Worm (Caenorhabditis elegans) whole organism, L1 larva: Measurements from ENCODE around the gene fbxa-126.

Experiments used
- C04F5.9 ChIP-seq: sonication (generic microtip); optimal IDR thresholded peaks from 2 replicates; lab custom pipeline; 2016; ENCODE audit warnings: missing genetic modification characterization, missing compliant biosample characterization
- C34B4.2 ChIP-seq: sonication (generic microtip); optimal IDR thresholded peaks from 2 replicates; lab custom pipeline; 2017; ENCODE audit warnings: mild to moderate bottlenecking, missing genetic modification characterization, missing compliant biosample characterization
- F16B12.6 ChIP-seq: fragments of 150-350 bp; optimal IDR thresholded peaks from 2 replicates; lab custom pipeline; 2014; ENCODE audit warnings: missing biosample characterization, missing genetic modification characterization
- Y116A8C.19 ChIP-seq: sonication (generic microtip); optimal IDR thresholded peaks from 2 replicates; lab custom pipeline; 2016; ENCODE audit warnings: missing compliant biosample characterization, missing genetic modification characterization, borderline replicate concordance
- aha-1 ChIP-seq: fragments of 150-350 bp; optimal IDR thresholded peaks from 2 replicates; lab custom pipeline; 2014; ENCODE audit warnings: missing biosample characterization, missing genetic modification characterization
- alr-1 ChIP-seq: fragments of 200-800 bp; sonication (Bioruptor generic); optimal IDR thresholded peaks from 2 replicates; lab custom pipeline; 2018; ENCODE audit warnings: borderline replicate concordance, mild to moderate bottlenecking, missing genetic modification characterization, missing compliant biosample characterization
- blmp-1 ChIP-seq: fragments of 150-350 bp; optimal IDR thresholded peaks from 2 replicates; lab custom pipeline; 2014; ENCODE audit warnings: missing biosample characterization, missing genetic modification characterization
- ceh-82 ChIP-seq, 3 experiments: fragments of 150-350 bp in 1 of 3; sonication (generic microtip) in 2 of 3; optimal IDR thresholded peaks; 2 replicates each; lab custom pipeline; 2014 to 2017; ENCODE audit warnings: missing biosample characterization in 3 of 3, missing genetic modification characterization in 3 of 3
- ces-1 ChIP-seq: fragments of 150-350 bp; optimal IDR thresholded peaks from 2 replicates; lab custom pipeline; 2014; ENCODE audit warnings: missing biosample characterization, missing genetic modification reagents, missing genetic modification characterization
- dpl-1 ChIP-seq, 3 experiments: fragments of 150-350 bp in 2 of 3; sonication (generic microtip) in 1 of 3; optimal IDR thresholded peaks; 2 replicates each; lab custom pipeline; 2014 to 2017; ENCODE audit warnings: missing biosample characterization in 3 of 3, missing genetic modification characterization in 3 of 3, missing genetic modification reagents in 3 of 3
- egl-13 ChIP-seq: sonication (generic microtip); optimal IDR thresholded peaks from 2 replicates; lab custom pipeline; 2016; ENCODE audit warnings: missing genotype, missing genetic modification reagents, missing genetic modification characterization, missing compliant biosample characterization
- egl-27 ChIP-seq, 2 experiments: fragments of 150-350 bp in 1 of 2; sonication (generic microtip); optimal IDR thresholded peaks; 3 replicates each; lab custom pipeline; 2017 to 2018; ENCODE audit warnings: missing biosample characterization in 2 of 2, missing genetic modification characterization in 2 of 2, missing genetic modification reagents in 2 of 2
- fkh-4 ChIP-seq: sonication (generic microtip); optimal IDR thresholded peaks from 2 replicates; lab custom pipeline; 2016; ENCODE audit warnings: missing compliant biosample characterization, missing genetic modification characterization, borderline replicate concordance
- fkh-8 ChIP-seq: sonication (generic microtip); optimal IDR thresholded peaks from 2 replicates; lab custom pipeline; 2016; ENCODE audit warnings: mild to moderate bottlenecking, missing genetic modification characterization, missing compliant biosample characterization
- hlh-17 ChIP-seq: fragments of 200-800 bp; sonication (Bioruptor generic); optimal IDR thresholded peaks from 2 replicates; lab custom pipeline; 2018; ENCODE audit warnings: missing genetic modification characterization, mild to moderate bottlenecking, missing compliant biosample characterization, moderate library complexity, borderline replicate concordance
- hlh-4 ChIP-seq: sonication (generic microtip); optimal IDR thresholded peaks from 2 replicates; lab custom pipeline; 2016; ENCODE audit warnings: mild to moderate bottlenecking, missing genetic modification characterization, missing compliant biosample characterization
- jun-1 ChIP-seq: fragments of 150-350 bp; optimal IDR thresholded peaks from 2 replicates; lab custom pipeline; 2014; ENCODE audit warnings: missing biosample characterization, missing genetic modification reagents, missing genetic modification characterization
- lin-13 ChIP-seq: fragments of 150-350 bp; optimal IDR thresholded peaks from 2 replicates; lab custom pipeline; 2014; ENCODE audit warnings: missing biosample characterization, missing genetic modification reagents, missing genetic modification characterization
- lin-15B ChIP-seq: fragments of 150-350 bp; sonication (generic microtip); optimal IDR thresholded peaks from 3 replicates; lab custom pipeline; 2014; ENCODE audit warnings: missing biosample characterization, missing genetic modification characterization
- lin-35 ChIP-seq, 2 experiments: fragments of 150-350 bp; optimal IDR thresholded peaks; 2 replicates each; lab custom pipeline; 2014; ENCODE audit warnings: missing biosample characterization in 2 of 2, missing genetic modification characterization in 2 of 2, missing genetic modification reagents in 2 of 2
- lin-39 ChIP-seq: fragments of 150-350 bp; optimal IDR thresholded peaks from 2 replicates; lab custom pipeline; 2014; ENCODE audit warnings: missing biosample characterization, missing genetic modification reagents, missing genetic modification characterization
- lir-3 ChIP-seq: sonication (generic microtip); optimal IDR thresholded peaks from 2 replicates; lab custom pipeline; 2016; ENCODE audit warnings: mild to moderate bottlenecking, missing genetic modification characterization, moderate library complexity, missing compliant biosample characterization; ENCODE audit not compliant: poor library complexity
- lsy-2 ChIP-seq, 2 experiments: fragments of 150-350 bp; optimal IDR thresholded peaks; 2 replicates each; lab custom pipeline; 2014; ENCODE audit warnings: missing biosample characterization in 2 of 2, missing genetic modification characterization in 2 of 2
- mab-9 ChIP-seq: fragments of 200-800 bp; sonication (Bioruptor generic); IDR thresholded peaks from 2 replicates; pipeline ENCODE4 v1.3.6; 2022; ENCODE audit warnings: missing genetic modification reagents, missing genetic modification characterization, missing compliant biosample characterization
- mdl-1 ChIP-seq, 2 experiments: fragments of 150-350 bp; optimal IDR thresholded peaks; 2 replicates each; lab custom pipeline; 2014 to 2017; ENCODE audit warnings: missing biosample characterization in 2 of 2, missing genetic modification characterization in 2 of 2, inconsistent platforms in 1 of 2
- mep-1 ChIP-seq: fragments of 150-350 bp; optimal IDR thresholded peaks from 2 replicates; lab custom pipeline; 2014; ENCODE audit warnings: missing biosample characterization, missing genetic modification characterization
- nhr-19 ChIP-seq: fragments of 200-800 bp; sonication (Bioruptor generic); conservative IDR thresholded peaks from 2 replicates; pipeline ENCODE4 v1.3.6; 2022; ENCODE audit warnings: missing genetic modification characterization, missing compliant biosample characterization
- nhr-237 ChIP-seq: fragments of 150-350 bp; optimal IDR thresholded peaks from 2 replicates; lab custom pipeline; 2014; ENCODE audit warnings: missing biosample characterization, missing genetic modification characterization
- nhr-28 ChIP-seq: fragments of 150-350 bp; optimal IDR thresholded peaks from 2 replicates; lab custom pipeline; 2014; ENCODE audit warnings: missing biosample characterization, missing genetic modification characterization
- nhr-76 ChIP-seq: sonication (generic microtip); optimal IDR thresholded peaks from 2 replicates; lab custom pipeline; 2017; ENCODE audit warnings: missing biosample characterization, missing genetic modification characterization
- nhr-77 ChIP-seq: fragments of 150-350 bp; optimal IDR thresholded peaks from 2 replicates; lab custom pipeline; 2014; ENCODE audit warnings: missing biosample characterization, missing genetic modification characterization
- nhr-85 ChIP-seq: sonication (generic microtip); peaks from one replicate; lab custom pipeline; 2016; ENCODE audit warnings: missing genetic modification characterization, inconsistent platforms, missing compliant biosample characterization
- nhr-90 ChIP-seq: sonication (generic microtip); optimal IDR thresholded peaks from 2 replicates; lab custom pipeline; 2016; ENCODE audit warnings: mild to moderate bottlenecking, missing genetic modification characterization, missing compliant biosample characterization; ENCODE audit not compliant: poor library complexity
- pag-3 ChIP-seq: sonication (generic microtip); optimal IDR thresholded peaks from 2 replicates; lab custom pipeline; 2017; ENCODE audit warnings: missing genetic modification characterization, mild to moderate bottlenecking, missing compliant biosample characterization, antibody characterized with exemption, borderline replicate concordance; ENCODE audit not compliant: insufficient read depth
- pax-3 ChIP-seq: fragments of 200-800 bp; sonication (Bioruptor generic); optimal IDR thresholded peaks from 2 replicates; lab custom pipeline; 2018; ENCODE audit warnings: mild to moderate bottlenecking, missing genetic modification characterization, moderate library complexity, missing compliant biosample characterization
- skn-1 ChIP-seq: fragments of 150-350 bp; optimal IDR thresholded peaks from 2 replicates; lab custom pipeline; 2014; ENCODE audit warnings: missing biosample characterization, missing genetic modification characterization
- snpc-4 ChIP-seq: fragments of 150-350 bp; optimal IDR thresholded peaks from 2 replicates; lab custom pipeline; 2014; ENCODE audit warnings: missing biosample characterization, missing genetic modification characterization
- snu-23 ChIP-seq: sonication (generic microtip); optimal IDR thresholded peaks from 2 replicates; lab custom pipeline; 2016; ENCODE audit warnings: missing genetic modification characterization, missing compliant biosample characterization
- sox-4 ChIP-seq: sonication (generic microtip); optimal IDR thresholded peaks from 2 replicates; lab custom pipeline; 2016; ENCODE audit warnings: missing genetic modification characterization, missing compliant biosample characterization
- swsn-7 ChIP-seq: sonication (generic microtip); optimal IDR thresholded peaks from 2 replicates; lab custom pipeline; 2016; ENCODE audit warnings: missing genetic modification characterization, missing compliant biosample characterization
- tbx-2 ChIP-seq: sonication (generic microtip); optimal IDR thresholded peaks from 2 replicates; lab custom pipeline; 2016; ENCODE audit warnings: missing genetic modification characterization, missing compliant biosample characterization
- tlp-1 ChIP-seq: fragments of 150-350 bp; optimal IDR thresholded peaks from 2 replicates; lab custom pipeline; 2014; ENCODE audit warnings: missing biosample characterization, missing genetic modification characterization
- unc-130 ChIP-seq: fragments of 150-350 bp; optimal IDR thresholded peaks from 2 replicates; lab custom pipeline; 2017; ENCODE audit warnings: missing biosample characterization, missing genetic modification characterization, inconsistent platforms
- unc-30 ChIP-seq: sonication (generic microtip); optimal IDR thresholded peaks from 2 replicates; lab custom pipeline; 2017; ENCODE audit warnings: missing biosample characterization, missing genetic modification characterization
- unc-98 ChIP-seq: fragments of 200-800 bp; sonication (Bioruptor generic); IDR thresholded peaks from 2 replicates; pipeline ENCODE4 v1.3.6; 2022; ENCODE audit warnings: missing genetic modification characterization, missing compliant biosample characterization
- vab-15 ChIP-seq: sonication (generic microtip); optimal IDR thresholded peaks from 2 replicates; lab custom pipeline; 2017; ENCODE audit warnings: missing genotype, mild to moderate bottlenecking, missing genetic modification characterization, missing compliant biosample characterization
- xbp-1 ChIP-seq: sonication (generic microtip); optimal IDR thresholded peaks from 2 replicates; lab custom pipeline; 2016; ENCODE audit warnings: missing genetic modification characterization, missing compliant biosample characterization

fbxa-126 gene

DNA sequence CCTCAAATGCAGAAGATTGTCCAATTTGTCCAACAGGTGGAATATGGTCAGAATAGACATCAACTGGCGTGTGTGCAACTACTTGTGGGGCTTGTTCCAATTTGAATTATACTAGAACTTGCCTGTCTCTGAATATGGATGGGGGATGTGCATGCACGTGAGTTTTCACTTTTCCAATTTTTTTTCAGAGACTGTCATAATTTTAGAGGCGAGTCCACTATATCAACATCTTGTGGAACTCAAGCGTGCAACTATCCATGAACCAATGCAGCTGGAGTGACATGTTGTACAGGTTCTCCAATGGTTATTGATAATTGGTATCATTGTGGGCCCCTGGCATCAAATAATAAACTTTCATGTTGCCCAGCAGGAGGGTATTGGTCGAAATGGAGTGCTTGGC, 16.2 kb upstream of the fbxa-126 start, which contains the start of gene Y67A10A.2:
Gene Y67A10A.2 (plus strand): TSS at position 301 of the 400 bp plus-strand sequence.
- TF ChIP-seq nhr-85 (no peak), C34B4.2 (tag; lab: Kevin White, UChicago) (no peak), tlp-1 (no peak), hlh-17 (GFP tag; lab: Kevin White, UChicago) (no peak), nhr-77 (tag; lab: Kevin White, UChicago) (no peak), unc-98 (GFP tag; lab: Robert Waterston, UW) (no peak), fkh-8 (tag; lab: Kevin White, UChicago) (no peak), nhr-19 (GFP tag; lab: Robert Waterston, UW) (no peak), blmp-1 (no peak), vab-15 (no peak), pag-3 (tag; lab: Kevin White, UChicago) (no peak), nhr-237 (tag; lab: Kevin White, UChicago) (no peak), mep-1 (tag; lab: Kevin White, UChicago) (no peak), ceh-82 (tag; optimal IDR thresholded peaks at IDR 0.05; lab: Kevin White, UChicago) (no peak), nhr-90 (tag; lab: Kevin White, UChicago) (no peak), snu-23 (no peak), lin-39 (tag; lab: Kevin White, UChicago) (no peak), lir-3 (tag; lab: Kevin White, UChicago) (no peak), skn-1 (tag; lab: Kevin White, UChicago) (no peak)

ce11 chrIV:14335768-14336167, 14.2 kb upstream of the fbxa-126 start:
- TF ChIP-seq sox-4: no peak
- TF ChIP-seq vab-15: no peak
- no peak for TF ChIP-seq mab-9
- no peak for TF ChIP-seq unc-130 (tag; lab: Kevin White, UChicago)
- TF ChIP-seq egl-13: no peak
- no peak for TF ChIP-seq lin-15B (tag; lab: Kevin White, UChicago)
- TF ChIP-seq nhr-76 (tag; lab: Kevin White, UChicago): no peak
- no peak for TF ChIP-seq F16B12.6 (tag; lab: Kevin White, UChicago)
- no peak for TF ChIP-seq unc-30 (tag; lab: Kevin White, UChicago)
- TF ChIP-seq Y116A8C.19: no peak
- no peak for TF ChIP-seq ceh-82 (tag; optimal IDR thresholded peaks at IDR 0.05; lab: Kevin White, UChicago)
- no peak for TF ChIP-seq tbx-2 (tag; lab: Kevin White, UChicago)
- TF ChIP-seq fkh-4 (tag; lab: Kevin White, UChicago): no peak
- no peak for TF ChIP-seq lin-13 (GFP tag; lab: Kevin White, UChicago)
- no peak for TF ChIP-seq pag-3 (tag; lab: Kevin White, UChicago)
- TF ChIP-seq, all 84 proteins: peak for 0

DNA sequence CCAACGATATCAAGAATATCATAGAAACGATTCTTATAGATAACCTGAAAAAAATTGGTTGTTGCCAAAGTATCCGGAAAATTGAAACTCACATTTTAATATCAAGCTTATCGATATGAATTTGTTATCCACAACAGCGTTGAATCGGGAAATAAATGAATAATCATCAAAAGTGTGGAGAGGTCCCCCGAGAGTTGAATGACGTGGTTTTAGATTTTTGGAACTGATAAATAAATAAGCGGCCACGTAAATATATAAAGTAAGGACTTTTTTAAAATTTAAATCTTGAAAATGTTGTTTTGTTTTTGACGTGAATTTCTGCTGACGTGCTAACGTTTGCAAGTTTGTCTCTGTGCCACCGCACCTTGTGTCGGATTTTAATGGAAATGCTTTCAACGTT, 12.8 kb upstream of the fbxa-126 start, which contains the start of gene Y67A10A.3:
Gene Y67A10A.3 (minus strand): TSS at position 101 of the 400 bp plus-strand sequence.
- no peak for TF ChIP-seq egl-27 (tag; optimal IDR thresholded peaks at IDR 0.05; lab: Kevin White, UChicago)
- TF ChIP-seq swsn-7: no peak
- no peak for TF ChIP-seq mdl-1 (tag; optimal IDR thresholded peaks at IDR 0.05; lab: Kevin White, UChicago)
- TF ChIP-seq alr-1: no peak

ce11 chrIV:14326694-14327298, 5.2 kb upstream of the fbxa-126 start:
- TF ChIP-seq dpl-1 (GFP tag; optimal IDR thresholded peaks at IDR 0.05; lab: Kevin White, UChicago) (peak in 2 of 3 experiments; percentile 22 to 36), snpc-4 (tag; lab: Kevin White, UChicago) (peak; percentile 98), lsy-2 (tag; optimal IDR thresholded peaks at IDR 0.05; lab: Kevin White, UChicago) (peak in 1 of 2 experiments; percentile 58), snu-23 (peak; percentile 90), pax-3 (peak; percentile 56), aha-1 (tag; lab: Kevin White, UChicago) (no peak), hlh-17 (GFP tag; lab: Kevin White, UChicago) (no peak), alr-1 (no peak), mab-9 (peak; percentile 60; the same call in 1 of the 2 replicates), nhr-28 (no peak), C04F5.9 (tag; lab: Kevin White, UChicago) (peak; percentile 65), skn-1 (tag; lab: Kevin White, UChicago) (no peak), ces-1 (GFP tag; lab: Kevin White, UChicago) (no peak), xbp-1 (tag; lab: Kevin White, UChicago) (peak; percentile 70), hlh-4 (tag; lab: Kevin White, UChicago) (no peak), jun-1 (tag; lab: Kevin White, UChicago) (peak; percentile 34), lin-35 (GFP tag; optimal IDR thresholded peaks at IDR 0.05; lab: Kevin White, UChicago) (peak; percentile 35 to 73)
